Fruit fly (Drosophila melanogaster) whole organism, pupa: ENCODE measurements around the gene mRpS23.

Experiments used
- CG10348 ChIP-seq: fragments of 200-800 bp; sonication (Bioruptor generic); IDR thresholded peaks from 2 replicates; pipeline ENCODE4 v1.3.6; 2022; ENCODE audit warnings: missing biosample characterization, missing genetic modification characterization
- CG12605 ChIP-seq: fragments of 200-800 bp; sonication (Bioruptor generic); IDR thresholded peaks from 2 replicates; pipeline ENCODE4 v1.3.6; 2022; ENCODE audit warnings: missing biosample characterization, missing genetic modification characterization
- CG13204 ChIP-seq: fragments of 200-800 bp; sonication (Bioruptor generic); optimal IDR thresholded peaks from 2 replicates; lab custom pipeline; 2018; ENCODE audit warnings: missing biosample characterization, mild to moderate bottlenecking, missing genetic modification characterization, moderate library complexity
- CG14655 ChIP-seq: fragments of 200-800 bp; sonication (Bioruptor generic); optimal IDR thresholded peaks from 3 replicates; lab custom pipeline; 2017; ENCODE audit warnings: mild to moderate bottlenecking, missing biosample characterization, missing genetic modification reagents, missing genetic modification characterization
- CG15710 ChIP-seq: fragments of 200-800 bp; sonication (Bioruptor generic); optimal IDR thresholded peaks from 2 replicates; lab custom pipeline; 2018; ENCODE audit warnings: missing biosample characterization, mild to moderate bottlenecking, missing genetic modification characterization, moderate library complexity
- CG17806 ChIP-seq: fragments of 200-800 bp; sonication (Bioruptor generic); optimal IDR thresholded peaks from 2 replicates; lab custom pipeline; 2018; ENCODE audit warnings: missing biosample characterization, mild to moderate bottlenecking, missing genetic modification characterization, moderate library complexity
- CG32121 ChIP-seq: fragments of 200-800 bp; sonication (Bioruptor generic); IDR thresholded peaks from 2 replicates; pipeline ENCODE4 v1.3.6; 2022; ENCODE audit warnings: missing biosample characterization, missing genetic modification characterization
- CG34367 ChIP-seq: fragments of 200-800 bp; sonication (Bioruptor generic); optimal IDR thresholded peaks from 2 replicates; lab custom pipeline; 2018; ENCODE audit warnings: missing biosample characterization, mild to moderate bottlenecking, missing genetic modification characterization
- CG4496 ChIP-seq: fragments of 200-800 bp; sonication (Bioruptor generic); IDR thresholded peaks from 3 replicates; pipeline ENCODE4 v1.3.6; 2022; ENCODE audit warnings: missing biosample characterization, missing genetic modification characterization
- CG8159 ChIP-seq: fragments of 200-800 bp; sonication (Bioruptor generic); optimal IDR thresholded peaks from 3 replicates; lab custom pipeline; 2018; ENCODE audit warnings: missing biosample characterization, mild to moderate bottlenecking, missing genetic modification characterization, moderate library complexity
- CG8301 ChIP-seq: fragments of 200-800 bp; sonication (Bioruptor generic); optimal IDR thresholded peaks from 2 replicates; lab custom pipeline; 2018; ENCODE audit warnings: missing biosample characterization, mild to moderate bottlenecking, missing genetic modification characterization
- CG9948 ChIP-seq: fragments of 200-800 bp; sonication (Bioruptor generic); optimal IDR thresholded peaks from 2 replicates; lab custom pipeline; 2018; ENCODE audit warnings: missing biosample characterization, mild to moderate bottlenecking, missing genetic modification characterization, moderate library complexity
- D1 ChIP-seq: fragments of 200-800 bp; sonication (Bioruptor generic); optimal IDR thresholded peaks from 2 replicates; lab custom pipeline; 2018; ENCODE audit warnings: missing biosample characterization, mild to moderate bottlenecking, missing genetic modification characterization, moderate library complexity
- EcR ChIP-seq: fragments of 200-800 bp; sonication (Bioruptor generic); optimal IDR thresholded peaks from 3 replicates; lab custom pipeline; 2019; ENCODE audit warnings: missing biosample characterization, missing genetic modification characterization, mild to moderate bottlenecking, moderate library complexity, missing genetic modification reagents
- Ets98B ChIP-seq: fragments of 200-800 bp; sonication (Bioruptor generic); IDR thresholded peaks from 2 replicates; pipeline ENCODE4 v1.3.6; 2022; ENCODE audit warnings: missing biosample characterization, missing genetic modification characterization
- Pif1A ChIP-seq: fragments of 200-800 bp; sonication (Bioruptor generic); optimal IDR thresholded peaks from 3 replicates; lab custom pipeline; 2016; ENCODE audit warnings: missing biosample characterization, missing genetic modification characterization
- Pif1B ChIP-seq: fragments of 200-800 bp; sonication (Bioruptor generic); optimal IDR thresholded peaks from 3 replicates; lab custom pipeline; 2016; ENCODE audit warnings: missing biosample characterization, missing genetic modification characterization
- Snoo ChIP-seq: fragments of 200-800 bp; sonication (Bioruptor generic); optimal IDR thresholded peaks from 3 replicates; lab custom pipeline; 2017; ENCODE audit warnings: missing biosample characterization, mild to moderate bottlenecking, missing genetic modification characterization, inconsistent platforms
- fd96Ca ChIP-seq: fragments of 200-800 bp; sonication (Bioruptor generic); IDR thresholded peaks from 3 replicates; pipeline ENCODE4 v1.3.6; 2022; ENCODE audit warnings: missing biosample characterization, missing genetic modification characterization
- gl ChIP-seq: fragments of 200-800 bp; sonication (Bioruptor generic); optimal IDR thresholded peaks from 2 replicates; lab custom pipeline; 2018; ENCODE audit warnings: missing biosample characterization, mild to moderate bottlenecking, missing genetic modification characterization
- rn ChIP-seq: fragments of 200-800 bp; sonication (Bioruptor generic); IDR thresholded peaks from 2 replicates; pipeline ENCODE4 v1.3.6; 2022; ENCODE audit warnings: missing biosample characterization, missing genetic modification characterization

The mRpS23 gene

dm6 chr2L:13842572-13842971 lies 7.7 kb upstream of the mRpS23 start:
- TF ChIP-seq CG8301 (tag; lab: Kevin White, UChicago) (no peak), gl (tag; lab: Kevin White, UChicago) (no peak), CG4496 (GFP tag; lab: Robert Waterston, UW) (no peak)

- no peak for TF ChIP-seq CG8301 (tag; lab: Kevin White, UChicago)
- TF ChIP-seq CG8159 (tag; lab: Kevin White, UChicago): no peak
- peak; percentile 29 for TF ChIP-seq D1 (tag; lab: Kevin White, UChicago)
- TF ChIP-seq, all 21 proteins: peak for 1
Observed at dm6 chr2L:13842078-13842477, 7.2 kb upstream of the mRpS23 start.

- no peak for TF ChIP-seq rn
- no peak for TF ChIP-seq CG4496 (GFP tag; lab: Robert Waterston, UW)
- TF ChIP-seq CG34367 (tag; lab: Kevin White, UChicago): no peak
- TF ChIP-seq D1 (tag; lab: Kevin White, UChicago): no peak
- no peak for TF ChIP-seq CG32121
- TF ChIP-seq gl (tag; lab: Kevin White, UChicago): no peak
- TF ChIP-seq CG8159 (tag; lab: Kevin White, UChicago): no peak
- TF ChIP-seq EcR (GFP tag; lab: Kevin White, UChicago): no peak
- TF ChIP-seq CG9948: no peak
- no peak for TF ChIP-seq fd96Ca
- no peak for TF ChIP-seq CG10348 (GFP tag; lab: Robert Waterston, UW)
- TF ChIP-seq CG14655 (GFP tag; lab: Kevin White, UChicago): no peak
Observed at dm6 chr2L:13841508-13841907, 6.6 kb upstream of the mRpS23 start, which contains the start of gene CG33307. Gene CG33307, minus strand, starts transcription at chr2L:13841520.

- TF ChIP-seq CG4496 (GFP tag; lab: Robert Waterston, UW): peak; percentile 86
- peak; percentile 88 for TF ChIP-seq CG9948
- TF ChIP-seq EcR (GFP tag; lab: Kevin White, UChicago): no peak
- peak; percentile 90 for TF ChIP-seq CG32121
- TF ChIP-seq CG8159 (tag; lab: Kevin White, UChicago): peak; percentile 86
- TF ChIP-seq CG17806: peak; percentile 81
- peak; percentile 56 for TF ChIP-seq CG12605 (GFP tag; lab: Robert Waterston, UW)
- TF ChIP-seq Pif1B (GFP tag; lab: Kevin White, UChicago): peak; percentile 76
- TF ChIP-seq CG14655 (GFP tag; lab: Kevin White, UChicago): peak; percentile 92
- TF ChIP-seq rn: peak; percentile 48; the same call in 1 of the 2 replicates
- peak; percentile 83 for TF ChIP-seq Pif1A (GFP tag; lab: Kevin White, UChicago)
- peak; percentile 91 for TF ChIP-seq Snoo (tag; lab: Kevin White, UChicago)
- peak; percentile 40 for TF ChIP-seq gl (tag; lab: Kevin White, UChicago)
- peak; percentile 80 for TF ChIP-seq Ets98B (GFP tag; lab: Robert Waterston, UW)
- peak; percentile 82 for TF ChIP-seq D1 (tag; lab: Kevin White, UChicago)
- TF ChIP-seq CG13204: peak; percentile 46
- TF ChIP-seq CG34367 (tag; lab: Kevin White, UChicago): peak; percentile 76
- TF ChIP-seq CG10348 (GFP tag; lab: Robert Waterston, UW): 0 out of 2 replicates have a peak, but pooled peaks have one; percentile 16
- TF ChIP-seq fd96Ca: no peak; the same call in 2 of the 3 replicates
- peak; percentile 88 for TF ChIP-seq CG8301 (tag; lab: Kevin White, UChicago)
- TF ChIP-seq CG15710 (tag; lab: Kevin White, UChicago): peak; percentile 83
Observed at dm6 chr2L:13839744-13840151, 4.9 kb upstream of the mRpS23 start.

- TF ChIP-seq Pif1A (GFP tag; lab: Kevin White, UChicago): no peak
- no peak for TF ChIP-seq CG15710 (tag; lab: Kevin White, UChicago)
- no peak for TF ChIP-seq CG14655 (GFP tag; lab: Kevin White, UChicago)
- TF ChIP-seq Pif1B (GFP tag; lab: Kevin White, UChicago): no peak
- TF ChIP-seq CG34367 (tag; lab: Kevin White, UChicago): no peak
- no peak for TF ChIP-seq D1 (tag; lab: Kevin White, UChicago)
- TF ChIP-seq CG9948: no peak
Observed at dm6 chr2L:13838647-13839390, 3.9 kb upstream of the mRpS23 start.

- no peak for TF ChIP-seq CG4496 (GFP tag; lab: Robert Waterston, UW)
- no peak for TF ChIP-seq Pif1A (GFP tag; lab: Kevin White, UChicago)
- no peak for TF ChIP-seq CG12605 (GFP tag; lab: Robert Waterston, UW)
- TF ChIP-seq D1 (tag; lab: Kevin White, UChicago): no peak
- no peak for TF ChIP-seq CG9948
- TF ChIP-seq Pif1B (GFP tag; lab: Kevin White, UChicago): no peak
- TF ChIP-seq gl (tag; lab: Kevin White, UChicago): no peak
- TF ChIP-seq CG8301 (tag; lab: Kevin White, UChicago): no peak
- TF ChIP-seq CG8159 (tag; lab: Kevin White, UChicago): no peak
Observed at dm6 chr2L:13837579-13837978, 2.7 kb upstream of the mRpS23 start.
